Worm (Caenorhabditis elegans) whole organism, L4 larva: Measurements from ENCODE around the gene zig-13.

Experiments
- T26A8.4 ChIP-seq: fragments of 200-800 bp; sonication (Bioruptor generic); IDR thresholded peaks from 2 replicates; pipeline ENCODE4 v1.3.6; 2022; ENCODE audit warnings: missing genetic modification characterization, missing compliant biosample characterization
- mep-1 ChIP-seq: fragments of 150-350 bp; sonication (generic microtip); optimal IDR thresholded peaks from 3 replicates; lab custom pipeline; 2014; ENCODE audit warnings: missing biosample characterization, missing genetic modification characterization
- nhr-28 ChIP-seq: fragments of 150-350 bp; optimal IDR thresholded peaks from 2 replicates; lab custom pipeline; 2014; ENCODE audit warnings: missing biosample characterization, missing genetic modification characterization
- unc-130 ChIP-seq: sonication (generic microtip); optimal IDR thresholded peaks from 2 replicates; lab custom pipeline; 2016; ENCODE audit warnings: missing genetic modification reagents, missing genetic modification characterization, missing compliant biosample characterization

ce11 chrIII:157980-158379, 1.4 kb upstream of the zig-13 start:
- TF ChIP-seq nhr-28 (tag; lab: Kevin White, UChicago): no peak
- no peak for TF ChIP-seq mep-1 (tag; lab: Kevin White, UChicago)
- no peak for TF ChIP-seq unc-130 (GFP tag; lab: Kevin White, UChicago)
- TF ChIP-seq T26A8.4 (GFP tag; lab: Robert Waterston, UW): no peak
